Fruit fly (Drosophila melanogaster) S2 (cell line): ENCODE data around the gene CG32642.

ENCODE experiments used
- CG8478 ChIP-seq: fragments of >200 bp; optimal IDR thresholded peaks from 2 replicates; lab custom pipeline; 2018
- CTCF ChIP-seq, 2 experiments: fragments of >200 bp; optimal IDR thresholded peaks; 2 replicates each; lab custom pipeline; 2018

The CG32642 gene

DNA sequence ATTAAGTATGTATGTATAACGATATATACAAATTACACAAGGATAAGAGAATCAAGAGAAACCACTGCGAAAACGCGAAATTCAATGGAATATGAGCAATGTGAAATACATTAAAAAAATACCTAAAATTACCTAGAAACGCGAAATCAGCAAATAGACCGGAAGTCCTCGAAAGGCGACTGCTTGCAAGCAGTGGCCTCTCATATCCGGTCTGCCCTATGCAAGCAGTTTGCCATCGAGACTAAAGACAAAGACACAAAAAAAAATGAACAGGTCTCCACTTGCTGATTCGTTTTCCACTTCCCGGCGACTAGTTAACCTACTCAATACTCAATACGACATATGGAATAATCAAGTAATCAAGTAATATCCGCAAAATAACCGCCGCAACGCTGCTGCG is 11.3 kb upstream of the CG32642 start:
- TF ChIP-seq CG8478 (lab: Kevin White, UChicago): no peak
- TF ChIP-seq CTCF (optimal IDR thresholded peaks at IDR 0.05; lab: Kevin White, UChicago): no peak

DNA sequence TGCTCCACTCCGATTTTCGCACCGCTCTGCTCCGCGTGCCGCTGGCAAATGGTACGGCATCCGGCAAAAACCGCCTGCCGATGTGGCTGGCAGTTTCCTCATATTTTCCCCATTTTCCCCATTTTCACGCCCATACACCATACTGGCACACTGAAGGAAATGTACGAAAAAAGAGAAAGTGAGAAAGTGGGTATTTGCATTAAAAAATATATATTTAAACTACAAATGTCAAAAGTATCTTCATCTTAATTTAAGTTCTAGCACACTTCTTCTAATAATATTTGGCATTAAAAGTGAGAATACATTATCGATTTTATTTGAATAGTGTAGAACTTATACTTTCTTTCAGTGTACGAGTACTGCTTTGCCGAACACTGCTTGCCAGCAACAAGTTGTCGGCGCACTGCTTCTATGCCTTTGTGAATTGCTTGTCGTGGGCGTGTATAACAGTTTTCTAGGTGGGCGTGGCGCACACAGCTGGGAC is 1.6 kb upstream of the CG32642 start, which contains the start of gene hec:
hec (minus strand) TSS at position 51 of the 484 bp plus-strand sequence.
- TF ChIP-seq CG8478 (lab: Kevin White, UChicago) (no peak), CTCF (optimal IDR thresholded peaks at IDR 0.05; lab: Kevin White, UChicago) (no peak)

DNA sequence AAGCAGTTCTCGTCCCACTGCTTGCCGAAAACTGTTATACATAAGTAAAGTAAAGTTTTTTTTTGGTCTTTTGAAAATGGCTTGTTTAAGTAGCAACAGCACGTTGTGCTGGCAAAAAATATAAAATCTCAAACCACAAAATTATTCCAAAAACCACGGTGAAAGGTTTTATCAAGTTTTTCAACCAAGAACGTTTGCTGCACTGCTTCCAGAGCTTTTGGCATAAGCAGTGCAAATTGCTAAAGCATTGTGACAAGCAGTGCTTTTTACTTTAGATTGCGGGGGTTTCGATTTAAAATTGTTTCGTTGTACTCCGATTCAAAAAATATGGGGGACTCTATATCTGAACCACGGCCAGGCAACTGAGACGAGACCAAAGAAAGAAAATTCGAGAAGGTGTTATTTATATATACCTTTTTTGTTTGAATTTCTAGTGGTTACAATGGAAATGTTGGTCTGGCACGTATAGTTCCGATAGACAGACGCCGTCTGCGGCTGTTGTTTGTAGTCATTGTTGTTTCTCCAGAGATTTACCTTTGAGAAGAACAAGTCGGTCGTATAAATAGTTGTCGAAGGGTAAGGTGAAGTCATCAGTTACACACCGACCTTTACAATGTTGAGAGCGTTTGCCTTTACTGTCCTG is 8.4 kb downstream of the CG32642 start, which contains the start of gene Mur11Da:
Mur11Da (plus strand) TSS at position 593 of the 643 bp plus-strand sequence.
- TF ChIP-seq CG8478 (lab: Kevin White, UChicago): no peak

DNA sequence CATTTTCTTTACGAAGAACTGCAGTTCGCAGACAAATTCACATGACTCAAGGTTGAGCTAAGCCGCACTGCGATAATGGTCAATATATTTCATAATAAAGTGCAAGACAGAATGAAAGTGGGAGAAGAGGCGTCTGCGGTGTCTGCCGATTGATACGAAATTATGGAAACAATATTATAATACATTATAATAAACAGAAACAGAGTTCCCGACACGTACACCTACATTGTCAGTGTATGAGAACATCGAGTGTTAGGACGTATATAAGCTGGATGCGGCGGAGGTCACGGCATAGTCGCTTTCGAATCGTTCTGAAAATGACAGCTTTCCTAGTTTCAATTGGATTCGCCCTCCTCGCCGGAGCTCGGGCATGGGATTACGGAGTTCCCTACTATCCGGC is 11.4 kb downstream of the CG32642 start, which contains the start of gene CG15721:
CG15721 (plus strand) TSS at position 301 of the 400 bp plus-strand sequence.
- no peak for TF ChIP-seq CG8478 (lab: Kevin White, UChicago)
- no peak for TF ChIP-seq CTCF (optimal IDR thresholded peaks at IDR 0.05; lab: Kevin White, UChicago)

DNA sequence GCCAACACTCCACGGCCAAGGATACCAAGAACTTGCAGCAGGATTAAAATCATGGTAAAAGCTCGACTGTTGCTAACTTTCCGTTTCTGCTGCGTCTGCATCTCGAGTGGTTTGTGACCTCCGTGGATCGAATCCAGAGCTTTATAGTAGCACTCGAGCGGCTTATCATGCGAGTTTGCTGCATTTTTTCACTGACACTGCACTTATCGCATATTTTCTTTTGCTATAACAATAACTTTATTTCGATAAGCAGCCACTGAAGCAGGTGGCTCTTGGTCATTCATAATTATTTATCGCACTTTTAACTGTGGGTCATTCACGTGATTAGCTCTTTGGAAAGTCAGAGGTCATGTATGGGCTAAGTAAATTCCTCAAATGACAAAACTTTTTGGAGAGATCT is 17.1 kb downstream of the CG32642 start, which contains the start of gene CG12716:
CG12716 (minus strand) TSS at position 101 of the 400 bp plus-strand sequence.
- TF ChIP-seq CG8478 (lab: Kevin White, UChicago): no peak
- no peak for TF ChIP-seq CTCF (optimal IDR thresholded peaks at IDR 0.05; lab: Kevin White, UChicago)

DNA sequence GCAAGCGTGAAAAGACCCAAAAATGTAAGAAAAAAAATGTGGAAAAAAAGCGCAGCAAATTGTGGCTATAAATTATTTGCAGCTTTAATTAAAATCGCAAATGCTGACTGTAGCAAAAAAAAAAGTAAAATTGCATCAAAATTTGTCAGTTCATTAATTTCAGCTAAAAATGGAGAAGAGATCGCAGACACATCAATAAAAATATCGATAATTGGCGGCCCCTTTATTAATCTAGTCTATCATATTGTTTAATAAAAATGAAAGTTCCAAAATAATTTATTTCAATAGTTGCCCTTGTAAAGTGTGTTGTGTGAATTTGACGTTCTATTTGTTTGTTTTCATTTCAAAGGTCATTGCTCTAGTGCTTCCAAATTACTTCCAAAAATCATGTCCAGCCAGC is 25.2 kb downstream of the CG32642 start, which contains the start of gene CG32643:
CG32643 (plus strand) TSS at position 301 of the 400 bp plus-strand sequence.
- TF ChIP-seq CG8478 (lab: Kevin White, UChicago): no peak
- TF ChIP-seq CTCF (optimal IDR thresholded peaks at IDR 0.05; lab: Kevin White, UChicago): no peak

DNA sequence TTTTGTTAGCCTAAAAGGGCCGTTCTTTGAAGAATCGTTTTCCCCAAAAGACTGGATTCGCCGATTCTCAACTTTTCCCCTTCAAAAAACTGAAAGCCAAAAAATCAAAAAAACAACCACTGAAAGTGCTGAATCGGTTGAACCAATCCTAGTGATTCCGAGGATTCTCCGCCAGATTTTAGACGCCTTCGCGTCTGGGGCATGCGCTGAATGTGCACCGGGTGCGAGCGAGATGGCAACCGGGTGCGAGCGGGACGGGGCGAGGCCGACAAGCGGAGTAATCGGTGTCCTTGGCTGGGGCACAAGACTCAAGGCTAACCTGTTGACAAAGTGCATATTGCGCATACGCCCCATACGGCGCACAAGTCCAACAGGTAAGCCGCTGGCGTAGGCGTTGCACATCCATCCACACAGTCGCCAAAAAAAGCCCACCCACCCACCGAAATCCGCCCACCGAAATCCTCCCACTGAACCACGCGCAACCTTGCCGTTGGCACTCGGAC is 28.0 kb downstream of the CG32642 start:
- TF ChIP-seq CG8478 (lab: Kevin White, UChicago): no peak

DNA sequence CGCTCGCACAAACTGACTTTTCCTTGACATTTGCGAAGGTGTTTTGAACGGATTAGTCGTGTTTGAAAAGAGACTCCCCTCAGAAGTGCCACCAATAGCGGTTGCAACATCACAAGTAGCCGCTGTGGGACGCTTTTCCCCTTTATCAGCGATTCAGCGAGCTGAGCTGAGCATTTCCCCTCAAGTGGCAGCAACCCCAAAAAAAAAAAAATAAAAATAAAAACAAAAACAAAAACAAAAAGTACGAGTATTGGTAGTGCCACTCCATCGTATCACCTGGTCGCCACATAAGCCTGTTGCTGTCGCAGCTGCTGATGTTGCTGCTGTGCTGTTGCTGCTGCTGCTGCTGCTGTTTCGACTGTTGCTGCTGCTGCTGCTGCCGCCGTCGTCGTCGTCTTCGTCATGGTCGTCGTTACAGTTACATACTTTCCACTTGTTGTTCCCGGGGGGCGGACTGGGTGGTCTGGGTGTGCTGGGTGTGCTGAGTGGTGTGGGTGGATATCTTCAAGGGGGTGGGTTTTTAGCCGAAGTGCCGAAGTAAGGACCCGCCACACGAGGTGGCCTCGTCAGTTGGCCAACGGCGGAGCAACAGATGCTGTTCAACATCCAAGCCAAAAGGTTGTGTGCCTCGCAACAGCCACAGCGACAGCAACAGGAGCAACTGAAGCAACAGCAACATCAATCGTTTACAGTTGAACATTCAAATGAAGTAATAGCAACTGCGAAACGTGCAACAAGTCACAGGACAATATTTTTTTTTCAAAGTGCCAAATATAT is 29.2 kb downstream of the CG32642 start, which contains the start of gene rsh:
rsh (plus strand) TSS at position 591 of the 777 bp plus-strand sequence.
- TF ChIP-seq CTCF (optimal IDR thresholded peaks at IDR 0.05; lab: Kevin White, UChicago) (no peak), CG8478 (lab: Kevin White, UChicago) (no peak)

DNA sequence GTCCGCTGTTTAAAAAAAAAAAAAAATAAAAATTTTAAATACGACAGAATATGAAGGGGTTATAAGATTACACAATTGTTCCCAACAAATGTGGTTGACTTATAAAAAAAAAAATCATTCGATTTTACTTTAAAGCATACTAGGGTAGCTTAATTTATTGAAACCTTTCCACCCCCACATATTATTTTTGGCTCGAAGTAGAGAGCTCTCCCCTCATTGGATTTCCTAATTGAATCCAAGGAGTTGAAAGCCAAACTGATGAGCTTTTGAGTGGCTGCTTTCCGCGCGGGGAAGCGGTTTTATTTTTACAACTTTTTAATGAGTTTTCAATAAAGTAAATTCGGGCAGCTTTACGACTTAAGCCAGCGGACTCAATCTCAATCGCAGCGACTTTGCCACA is 45.8 kb downstream of the CG32642 start, which contains the start of gene CG15719:
CG15719 (minus strand) TSS at position 101 of the 400 bp plus-strand sequence.
- TF ChIP-seq CG8478 (lab: Kevin White, UChicago) (no peak), CTCF (optimal IDR thresholded peaks at IDR 0.05; lab: Kevin White, UChicago) (no peak)
